Worm (Caenorhabditis elegans) whole organism, early embryonic: ENCODE results near the gene nhr-93.

Source experiments
- B0310.2 ChIP-seq: sonication (generic microtip); optimal IDR thresholded peaks from 2 replicates; lab custom pipeline; 2016; ENCODE audit warnings: mild to moderate bottlenecking, missing genetic modification characterization, missing compliant biosample characterization
- aly-1 ChIP-seq: sonication (generic microtip); optimal IDR thresholded peaks from 2 replicates; lab custom pipeline; 2016; ENCODE audit warnings: missing genetic modification characterization, missing compliant biosample characterization
- ama-1 ChIP-seq: fragments of 150-350 bp; optimal IDR thresholded peaks from 2 replicates; lab custom pipeline; 2014
- ceh-13 ChIP-seq: fragments of 200-800 bp; sonication (Bioruptor generic); optimal IDR thresholded peaks from 2 replicates; lab custom pipeline; 2018; ENCODE audit warnings: mild to moderate bottlenecking, missing genetic modification characterization, missing compliant biosample characterization
- flt-1 ChIP-seq: fragments of 200-800 bp; sonication (Bioruptor generic); IDR thresholded peaks from 2 replicates; pipeline ENCODE4 v1.3.6; 2022; ENCODE audit warnings: missing genetic modification characterization, missing compliant biosample characterization
- hmg-4 ChIP-seq: fragments of 200-800 bp; sonication (Bioruptor generic); optimal IDR thresholded peaks from 2 replicates; lab custom pipeline; 2018; ENCODE audit warnings: mild to moderate bottlenecking, missing genetic modification characterization, missing compliant biosample characterization
- hnd-1 ChIP-seq: sonication (generic microtip); optimal IDR thresholded peaks from 2 replicates; lab custom pipeline; 2016; ENCODE audit warnings: missing genetic modification characterization, missing compliant biosample characterization
- sea-1 ChIP-seq: fragments of 200-800 bp; sonication (Bioruptor generic); conservative IDR thresholded peaks from 2 replicates; pipeline ENCODE4 v1.3.6; 2022; ENCODE audit warnings: missing genetic modification characterization, missing compliant biosample characterization
- tbx-11 ChIP-seq: fragments of 200-800 bp; sonication (Bioruptor generic); IDR thresholded peaks from 2 replicates; pipeline ENCODE4 v1.3.6; 2022; ENCODE audit warnings: missing genetic modification characterization, missing compliant biosample characterization
- tra-4 ChIP-seq: sonication (generic microtip); optimal IDR thresholded peaks from 2 replicates; lab custom pipeline; 2017; ENCODE audit warnings: missing genetic modification characterization, missing compliant biosample characterization

- no peak for TF ChIP-seq aly-1 (tag; lab: Kevin White, UChicago)
- no peak for TF ChIP-seq ama-1
- no peak for TF ChIP-seq tbx-11 (GFP tag; lab: Robert Waterston, UW)
- TF ChIP-seq tra-4 (tag; lab: Kevin White, UChicago): no peak
- no peak for TF ChIP-seq B0310.2 (tag; lab: Kevin White, UChicago)
- TF ChIP-seq sea-1 (GFP tag; lab: Robert Waterston, UW): no peak
- no peak for TF ChIP-seq flt-1 (GFP tag; lab: Robert Waterston, UW)
- no peak for TF ChIP-seq hmg-4 (GFP tag; lab: Kevin White, UChicago)
- TF ChIP-seq ceh-13: no peak
- TF ChIP-seq hnd-1: no peak
Observed at ce11 chrV:3549553-3549952, 11.3 kb upstream of the nhr-93 start, which contains the start of gene sri-21.
